Fruit fly (Drosophila melanogaster): ENCODE measurements around the gene CG7548.

The CG7548 gene

DNA sequence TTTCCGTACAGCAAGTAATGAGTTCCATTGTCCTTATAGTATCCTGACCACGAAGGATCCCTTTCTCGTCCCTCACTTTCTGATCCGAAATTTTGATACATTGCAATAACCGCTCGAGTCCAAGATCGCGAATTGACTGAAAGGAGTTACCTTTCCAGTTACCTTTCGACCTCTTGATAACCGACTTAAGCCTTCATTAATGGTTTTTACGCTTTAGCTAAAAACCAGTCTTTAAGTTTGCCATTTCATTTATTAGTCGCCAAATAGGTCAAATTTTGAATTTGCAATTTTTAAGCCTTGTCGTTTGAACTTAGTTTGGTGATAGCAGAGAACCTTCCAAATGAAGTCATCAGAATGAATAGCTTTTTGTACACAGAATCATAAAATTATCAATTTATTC is 36.3 kb upstream of the CG7548 start, which contains the start of gene CG32376:
CG32376 (minus strand) TSS at position 101 of the 400 bp plus-strand sequence.
- TF ChIP-seq salr (GFP tag; optimal IDR thresholded peaks at IDR 0.05) = no peak
- TF ChIP-seq cyc (GFP tag; optimal IDR thresholded peaks at IDR 0.05) = no peak
- TF ChIP-seq CG6792 (GFP tag; optimal IDR thresholded peaks at IDR 0.05) = no peak
- TF ChIP-seq CG10669 (GFP tag; optimal IDR thresholded peaks at IDR 0.05) = no peak
- TF ChIP-seq CG31627 (GFP tag; optimal IDR thresholded peaks at IDR 0.05) = no peak
- no peak for TF ChIP-seq vri (GFP tag; optimal IDR thresholded peaks at IDR 0.05)
- TF ChIP-seq fd59A (GFP tag; optimal IDR thresholded peaks at IDR 0.05) = no peak
- no peak for TF ChIP-seq Eip93F (GFP tag; optimal IDR thresholded peaks at IDR 0.05)
- TF ChIP-seq Met (GFP tag; optimal IDR thresholded peaks at IDR 0.05) = no peak
- TF ChIP-seq Eip78C (GFP tag) = no peak
- TF ChIP-seq Hr38 (GFP tag; optimal IDR thresholded peaks at IDR 0.05) = no peak
- TF ChIP-seq Gug (GFP tag; IDR thresholded peaks at IDR 0.05) = no peak
- no peak for TF ChIP-seq fd85E (GFP tag; optimal IDR thresholded peaks at IDR 0.05)
- TF ChIP-seq net (GFP tag; optimal IDR thresholded peaks at IDR 0.05) = no peak
- no peak for TF ChIP-seq CG8119 (GFP tag; IDR thresholded peaks at IDR 0.05)

dm6 chr3L:7541068-7541467 is 35.1 kb upstream of the CG7548 start, which contains the start of gene CG32374:
TSS of gene CG32374 (minus strand) at chr3L:7541168.
- TF ChIP-seq CG15336 (GFP tag; IDR thresholded peaks at IDR 0.05) (no peak), Eip93F (GFP tag; optimal IDR thresholded peaks at IDR 0.05) (no peak), ss (GFP tag; optimal IDR thresholded peaks at IDR 0.05) (no peak), Lpt (GFP tag; optimal IDR thresholded peaks at IDR 0.05) (no peak), Smox (GFP tag; optimal IDR thresholded peaks at IDR 0.05) (no peak), CG3032 (tag; optimal IDR thresholded peaks at IDR 0.05) (no peak), Ets21C (GFP tag; optimal IDR thresholded peaks at IDR 0.05) (no peak), Sox15 (GFP tag; optimal IDR thresholded peaks at IDR 0.05) (no peak), CG6792 (GFP tag; optimal IDR thresholded peaks at IDR 0.05) (no peak), CG7368 (GFP tag; optimal IDR thresholded peaks at IDR 0.05) (no peak)

DNA sequence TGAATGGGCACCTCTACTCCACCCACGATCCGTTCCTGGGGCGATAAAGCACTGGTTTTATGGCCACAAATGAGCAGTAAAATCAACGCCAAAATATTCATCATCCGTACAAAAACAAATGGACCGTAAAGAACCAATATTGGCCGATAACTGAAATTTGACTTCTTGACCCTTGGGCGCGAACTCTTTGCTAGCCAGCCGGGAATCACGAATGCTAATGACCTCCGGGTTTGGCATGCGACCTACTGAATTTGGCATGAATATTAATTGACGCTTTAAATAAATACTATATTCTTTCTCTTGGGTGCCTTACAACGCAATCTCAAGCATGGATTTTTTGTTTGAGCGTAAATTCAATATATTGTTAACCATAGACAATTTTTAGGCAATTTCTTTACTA is 33.7 kb upstream of the CG7548 start, which contains the start of gene CG16998:
CG16998 (minus strand) TSS at position 101 of the 400 bp plus-strand sequence.
- TF ChIP-seq Smox (GFP tag; optimal IDR thresholded peaks at IDR 0.05) (no peak), CG6163 (GFP tag; IDR thresholded peaks at IDR 0.05) (no peak), spab (GFP tag; optimal IDR thresholded peaks at IDR 0.05) (no peak), CG6854 (GFP tag; optimal IDR thresholded peaks at IDR 0.05) (no peak), CG8119 (GFP tag; IDR thresholded peaks at IDR 0.05) (no peak), pdm3 (GFP tag; optimal IDR thresholded peaks at IDR 0.05) (no peak), CG10669 (GFP tag; optimal IDR thresholded peaks at IDR 0.05) (no peak), CG10631 (GFP tag; optimal IDR thresholded peaks at IDR 0.05) (no peak), dac (GFP tag; optimal IDR thresholded peaks at IDR 0.05) (no peak), net (GFP tag; optimal IDR thresholded peaks at IDR 0.05) (no peak), CG32006 (GFP tag; optimal IDR thresholded peaks at IDR 0.05) (no peak)

- TF ChIP-seq esn (GFP tag; optimal IDR thresholded peaks at IDR 0.05) = peak; percentile 8
- TF ChIP-seq svp (GFP tag) = peak; percentile 64
- TF ChIP-seq Sox14 (GFP tag; optimal IDR thresholded peaks at IDR 0.05) = peak; percentile 58
- TF ChIP-seq Eip78C (GFP tag) = peak; percentile 79
- no peak for TF ChIP-seq eg (GFP tag; IDR thresholded peaks at IDR 0.05)
- no peak for TF ChIP-seq CG31627 (GFP tag; optimal IDR thresholded peaks at IDR 0.05)
These were observed 24.7 kb upstream of the CG7548 start for dm6 chr3L:7530461-7531338.

Measured in whole organism, prepupa.